Fruit fly (Drosophila melanogaster) whole organism, embryonic: Measurements from ENCODE around the gene Shawn.

Experiments
- Atf-2 ChIP-seq: fragments of 200-800 bp; sonication (Bioruptor generic); optimal IDR thresholded peaks from 2 replicates; lab custom pipeline; 2016; ENCODE audit warnings: missing biosample characterization, missing genetic modification characterization
- CG10543 ChIP-seq: fragments of 200-800 bp; sonication (Bioruptor generic); optimal IDR thresholded peaks from 3 replicates; lab custom pipeline; 2017; ENCODE audit warnings: missing biosample characterization, mild to moderate bottlenecking, missing genetic modification characterization, moderate library complexity
- CG11696 ChIP-seq: fragments of 200-800 bp; sonication (Bioruptor generic); IDR thresholded peaks from 2 replicates; pipeline ENCODE4 v1.3.6; 2022; ENCODE audit warnings: missing biosample characterization, missing genetic modification characterization
- CG11723 ChIP-seq: fragments of 200-800 bp; sonication (Bioruptor generic); optimal IDR thresholded peaks from 2 replicates; lab custom pipeline; 2017; ENCODE audit warnings: missing biosample characterization, mild to moderate bottlenecking, missing genetic modification characterization
- CG1233 ChIP-seq: fragments of 200-800 bp; sonication (Bioruptor generic); optimal IDR thresholded peaks from 4 replicates; lab custom pipeline; 2018; ENCODE audit warnings: missing biosample characterization, mild to moderate bottlenecking, missing genetic modification characterization
- CG14860 ChIP-seq: fragments of 200-800 bp; sonication (Bioruptor generic); IDR thresholded peaks from 3 replicates; pipeline ENCODE4 v1.3.6; 2022; ENCODE audit warnings: missing biosample characterization, missing genetic modification characterization; ENCODE audit not compliant: partially characterized antibody
- CG15479 ChIP-seq: fragments of 200-800 bp; sonication (Bioruptor generic); optimal IDR thresholded peaks from 3 replicates; lab custom pipeline; 2019; ENCODE audit warnings: missing biosample characterization, mild to moderate bottlenecking, missing genetic modification characterization, moderate library complexity
- CG16813 ChIP-seq: fragments of 200-800 bp; sonication (Bioruptor generic); IDR thresholded peaks from 3 replicates; pipeline ENCODE4 v1.3.6; 2022; ENCODE audit warnings: missing biosample characterization, missing genetic modification characterization; ENCODE audit not compliant: partially characterized antibody
- CG17568 ChIP-seq: fragments of 200-800 bp; sonication (Bioruptor generic); optimal IDR thresholded peaks from 2 replicates; lab custom pipeline; 2018; ENCODE audit warnings: missing biosample characterization, mild to moderate bottlenecking, missing genetic modification characterization, moderate library complexity
- CG17912 ChIP-seq: fragments of 200-800 bp; sonication (Bioruptor generic); optimal IDR thresholded peaks from 2 replicates; lab custom pipeline; 2018; ENCODE audit warnings: missing biosample characterization, mild to moderate bottlenecking, missing genetic modification characterization
- CG1792 ChIP-seq: fragments of 200-800 bp; sonication (Bioruptor generic); optimal IDR thresholded peaks from 2 replicates; lab custom pipeline; 2016; ENCODE audit warnings: missing biosample characterization, missing genetic modification characterization
- CG18619 ChIP-seq: fragments of 200-800 bp; sonication (Bioruptor generic); optimal IDR thresholded peaks from 3 replicates; lab custom pipeline; 2017; ENCODE audit warnings: missing biosample characterization, mild to moderate bottlenecking, missing genetic modification characterization
- CG4328 ChIP-seq: fragments of 200-800 bp; sonication (Bioruptor generic); optimal IDR thresholded peaks from 3 replicates; lab custom pipeline; 2017; ENCODE audit warnings: missing biosample characterization, missing genetic modification reagents, missing genetic modification characterization
- CG4730 ChIP-seq: fragments of 200-800 bp; sonication (Bioruptor generic); IDR thresholded peaks from 2 replicates; pipeline ENCODE4 v1.3.6; 2022; ENCODE audit warnings: missing biosample characterization, missing genetic modification characterization
- CG7786 ChIP-seq: fragments of 200-800 bp; sonication (Bioruptor generic); optimal IDR thresholded peaks from 2 replicates; lab custom pipeline; 2016; ENCODE audit warnings: missing biosample characterization, missing genetic modification characterization
- CG8478 ChIP-seq: fragments of >200 bp; optimal IDR thresholded peaks from 2 replicates; lab custom pipeline; 2018
- CkIIα-i1 ChIP-seq: fragments of 200-800 bp; sonication (Bioruptor generic); IDR thresholded peaks from 2 replicates; pipeline ENCODE4 v1.3.6; 2022; ENCODE audit warnings: missing biosample characterization, missing genetic modification characterization
- Dp ChIP-seq: fragments of 200-800 bp; sonication (Bioruptor generic); optimal IDR thresholded peaks from 2 replicates; lab custom pipeline; 2018; ENCODE audit warnings: missing biosample characterization, mild to moderate bottlenecking, missing genetic modification characterization, moderate library complexity
- Fer1 ChIP-seq: fragments of 200-800 bp; sonication (Bioruptor generic); optimal IDR thresholded peaks from 2 replicates; lab custom pipeline; 2017; ENCODE audit warnings: missing biosample characterization, mild to moderate bottlenecking, missing genetic modification characterization
- Hand ChIP-seq: fragments of 200-800 bp; sonication (Bioruptor generic); optimal IDR thresholded peaks from 2 replicates; lab custom pipeline; 2017; ENCODE audit warnings: mild to moderate bottlenecking, missing biosample characterization, missing genetic modification reagents, missing genetic modification characterization
- HmgZ ChIP-seq: fragments of 200-800 bp; sonication (Bioruptor generic); optimal IDR thresholded peaks from 2 replicates; lab custom pipeline; 2018; ENCODE audit warnings: missing biosample characterization, mild to moderate bottlenecking, missing genetic modification characterization
- Hsf ChIP-seq: fragments of 200-800 bp; sonication (Bioruptor generic); optimal IDR thresholded peaks from 3 replicates; lab custom pipeline; 2016; ENCODE audit warnings: missing biosample characterization, missing genetic modification characterization
- Mrtf ChIP-seq: fragments of 200-800 bp; sonication (Bioruptor generic); IDR thresholded peaks from 3 replicates; pipeline ENCODE4 v1.3.6; 2022; ENCODE audit warnings: missing biosample characterization, missing genetic modification characterization
- Opbp ChIP-seq: fragments of 200-800 bp; sonication (Bioruptor generic); IDR thresholded peaks from 3 replicates; pipeline ENCODE4 v1.3.6; 2022; ENCODE audit warnings: missing biosample characterization, missing genetic modification characterization; ENCODE audit not compliant: partially characterized antibody
- aop ChIP-seq: fragments of 200-800 bp; sonication (Bioruptor generic); IDR thresholded peaks from 2 replicates; pipeline ENCODE4 v1.3.6; 2022; ENCODE audit warnings: missing biosample characterization, missing genetic modification characterization
- btn ChIP-seq: fragments of 200-800 bp; sonication (Bioruptor generic); optimal IDR thresholded peaks from 2 replicates; lab custom pipeline; 2016; ENCODE audit warnings: missing biosample characterization, missing genetic modification characterization
- croc ChIP-seq: fragments of 200-800 bp; sonication (Bioruptor generic); conservative IDR thresholded peaks from 3 replicates; pipeline ENCODE4 v1.3.6; 2022; ENCODE audit warnings: missing biosample characterization, missing genetic modification characterization
- en ChIP-seq: fragments of 200-800 bp; sonication (Bioruptor generic); optimal IDR thresholded peaks from 2 replicates; lab custom pipeline; 2016; ENCODE audit warnings: missing biosample characterization, missing genetic modification characterization
- gfzf ChIP-seq: fragments of 200-800 bp; sonication (Bioruptor generic); optimal IDR thresholded peaks from 2 replicates; lab custom pipeline; 2016; ENCODE audit warnings: missing biosample characterization, mild to moderate bottlenecking, missing genetic modification characterization, moderate library complexity
- kay ChIP-seq: fragments of 200-800 bp; sonication (Bioruptor generic); optimal IDR thresholded peaks from 2 replicates; lab custom pipeline; 2016; ENCODE audit warnings: missing biosample characterization, missing genetic modification characterization
- lab ChIP-seq: fragments of 200-800 bp; sonication (Bioruptor generic); optimal IDR thresholded peaks from 3 replicates; lab custom pipeline; 2017; ENCODE audit warnings: missing biosample characterization, missing genetic modification characterization, mild to moderate bottlenecking, moderate library complexity, missing genetic modification reagents
- lbe ChIP-seq: fragments of 200-800 bp; sonication (Bioruptor generic); optimal IDR thresholded peaks from 2 replicates; lab custom pipeline; 2016; ENCODE audit warnings: missing biosample characterization, mild to moderate bottlenecking, missing genetic modification characterization
- lov ChIP-seq, 2 experiments: fragments of 200-800 bp in 1 of 2; fragments of >200 bp in 1 of 2; sonication (Bioruptor generic) in 1 of 2; IDR thresholded peaks in 1 of 2; optimal IDR thresholded peaks in 1 of 2; 2 replicates in 1 of 2; 3 replicates in 1 of 2; pipeline versions ENCODE4 v1.3.6 to Lab custom; 2017 to 2022; ENCODE audit warnings: missing biosample characterization in 1 of 2, missing genetic modification characterization in 1 of 2
- pan ChIP-seq, 4 experiments: fragments of >200 bp in 3 of 4; fragments of 200-800 bp in 1 of 4; sonication (Bioruptor generic) in 1 of 4; optimal IDR thresholded peaks in 3 of 4; IDR thresholded peaks in 1 of 4; 2 replicates each; pipeline versions ENCODE4 v1.3.6 to Lab custom; 2017 to 2022; ENCODE audit warnings: missing biosample characterization in 2 of 4, missing genetic modification characterization in 2 of 4, mixed read lengths in 1 of 4
- pzg ChIP-seq: fragments of 200-800 bp; sonication (Bioruptor generic); optimal IDR thresholded peaks from 3 replicates; lab custom pipeline; 2018; ENCODE audit warnings: missing biosample characterization, mild to moderate bottlenecking, missing genetic modification characterization, moderate library complexity
- rib ChIP-seq: fragments of 200-800 bp; sonication (Bioruptor generic); IDR thresholded peaks from 2 replicates; pipeline ENCODE4 v1.3.6; 2022; ENCODE audit warnings: missing biosample characterization, missing genetic modification characterization
- salm ChIP-seq: fragments of 200-800 bp; sonication (Bioruptor generic); optimal IDR thresholded peaks from 2 replicates; lab custom pipeline; 2018; ENCODE audit warnings: missing biosample characterization, mild to moderate bottlenecking, missing genetic modification characterization
- scrt ChIP-seq: fragments of 200-800 bp; sonication (Bioruptor generic); optimal IDR thresholded peaks from 2 replicates; lab custom pipeline; 2018; ENCODE audit warnings: missing biosample characterization, mild to moderate bottlenecking, missing genetic modification characterization, moderate library complexity
- sug ChIP-seq: fragments of 200-800 bp; optimal IDR thresholded peaks from 2 replicates; lab custom pipeline; 2019; ENCODE audit warnings: missing biosample characterization, mild to moderate bottlenecking, missing genetic modification characterization, moderate library complexity
- toy ChIP-seq: fragments of 200-800 bp; sonication (Bioruptor generic); IDR thresholded peaks from 2 replicates; pipeline ENCODE4 v1.3.6; 2022; ENCODE audit warnings: missing biosample characterization, missing genetic modification characterization
- tup ChIP-seq: fragments of 200-800 bp; sonication (Bioruptor generic); optimal IDR thresholded peaks from 2 replicates; lab custom pipeline; 2016; ENCODE audit warnings: missing biosample characterization, mild to moderate bottlenecking, missing genetic modification characterization, moderate library complexity
- usp ChIP-seq: fragments of >200 bp; optimal IDR thresholded peaks from 2 replicates; lab custom pipeline; 2017; ENCODE audit warnings: missing biosample characterization, missing genetic modification characterization

Shawn gene

dm6 chrX:19603953-19604352 is 7.4 kb upstream of the Shawn start (continued):
- peak; percentile 49 for TF ChIP-seq CG4328
- peak; percentile 58 for TF ChIP-seq scrt (GFP tag; lab: Kevin White, UChicago)
- no peak for TF ChIP-seq CG16813 (GFP tag; lab: Robert Waterston, UW)
- TF ChIP-seq pzg (GFP tag; lab: Kevin White, UChicago): no peak
- TF ChIP-seq Opbp (GFP tag; lab: Robert Waterston, UW): no peak
- peak; percentile 76 for TF ChIP-seq HmgZ
- TF ChIP-seq Atf-2 (GFP tag; lab: Kevin White, UChicago): peak; percentile 33
- peak; percentile 52 for TF ChIP-seq CG1233 (GFP tag; lab: Kevin White, UChicago)
- no peak for TF ChIP-seq lov (optimal IDR thresholded peaks at IDR 0.05; lab: Kevin White, UChicago)
- no peak for TF ChIP-seq lov (GFP tag; IDR thresholded peaks at IDR 0.05; lab: Robert Waterston, UW)
- TF ChIP-seq CG11723 (GFP tag; lab: Kevin White, UChicago): peak; percentile 62
- no peak for TF ChIP-seq pan (optimal IDR thresholded peaks at IDR 0.05; lab: Kevin White, UChicago)
- peak in 1 of 2 experiments; percentile 83 for TF ChIP-seq pan (GFP tag; optimal IDR thresholded peaks at IDR 0.05 in 1 of 2, IDR thresholded peaks at IDR 0.05 in 1 of 2)
- TF ChIP-seq CG14860 (GFP tag; lab: Robert Waterston, UW): no peak
- TF ChIP-seq croc (GFP tag; lab: Robert Waterston, UW): peak; percentile 36; the same call in 1 of the 3 replicates
- peak; percentile 59 for TF ChIP-seq Hand (GFP tag; lab: Kevin White, UChicago)
- peak; percentile 30 for TF ChIP-seq lbe
- peak; percentile 66 for TF ChIP-seq Hsf (GFP tag; lab: Kevin White, UChicago)
- peak; percentile 76 for TF ChIP-seq rib (GFP tag; lab: Robert Waterston, UW)
- TF ChIP-seq tup: no peak
- peak; percentile 72; the same call in 1 of the 3 replicates for TF ChIP-seq Mrtf (GFP tag; lab: Robert Waterston, UW)
- TF ChIP-seq CG11696 (GFP tag; lab: Robert Waterston, UW): 0 out of 2 replicates have a peak, but pooled peaks have one; percentile 52
- TF ChIP-seq lab (GFP tag; lab: Kevin White, UChicago): peak; percentile 89
- TF ChIP-seq toy (GFP tag; lab: Robert Waterston, UW): peak; percentile 65
- TF ChIP-seq CG1792 (GFP tag; lab: Kevin White, UChicago): peak; percentile 39
- TF ChIP-seq gfzf (GFP tag; lab: Kevin White, UChicago): no peak
- TF ChIP-seq btn (GFP tag; lab: Kevin White, UChicago): no peak
- TF ChIP-seq CG8478 (lab: Kevin White, UChicago): no peak
- TF ChIP-seq CG4730 (GFP tag; lab: Robert Waterston, UW): peak; percentile 62
- peak; percentile 52; the same call in 1 of the 2 replicates for TF ChIP-seq aop (GFP tag; lab: Robert Waterston, UW)
- no peak for TF ChIP-seq salm (tag; lab: Kevin White, UChicago)
- TF ChIP-seq kay: peak; percentile 68
- peak; percentile 38 for TF ChIP-seq CG7786 (GFP tag; lab: Kevin White, UChicago)
- TF ChIP-seq CG18619: peak; percentile 50
- TF ChIP-seq usp: no peak
- no peak for TF ChIP-seq Dp (GFP tag; lab: Kevin White, UChicago)
- TF ChIP-seq Fer1 (GFP tag; lab: Kevin White, UChicago): peak; percentile 77
- no peak for TF ChIP-seq CG15479
- 0 out of 2 replicates have a peak, but pooled peaks have one; percentile 16 for TF ChIP-seq CkIIα-i1 (GFP tag; lab: Robert Waterston, UW)
- TF ChIP-seq CG17568: peak; percentile 18
- TF ChIP-seq en (GFP tag; lab: Kevin White, UChicago): peak; percentile 23
- TF ChIP-seq CG17912 (GFP tag; lab: Kevin White, UChicago): no peak
- TF ChIP-seq CG10543: peak; percentile 66
- TF ChIP-seq sug: peak; percentile 82
